Worm (Caenorhabditis elegans) whole organism, midembryonic: ENCODE data around the gene srh-148.

Experiments
- cog-1 ChIP-seq: sonication (generic microtip); optimal IDR thresholded peaks from 2 replicates; lab custom pipeline; 2016; ENCODE audit warnings: missing genetic modification characterization, missing compliant biosample characterization
- med-1 ChIP-seq: sonication (generic microtip); optimal IDR thresholded peaks from 2 replicates; lab custom pipeline; 2017; ENCODE audit warnings: missing genetic modification characterization, mild to moderate bottlenecking, missing compliant biosample characterization, antibody characterized with exemption, missing genetic modification reagents; ENCODE audit not compliant: insufficient read depth

- TF ChIP-seq cog-1 (tag; lab: Kevin White, UChicago): no peak
- no peak for TF ChIP-seq med-1 (GFP tag; lab: Kevin White, UChicago)
Measured at ce11 chrV:15900564-15900963, 42.4 kb upstream of the srh-148 start.
